Worm (Caenorhabditis elegans) whole organism, L4/young adult: Measurements from ENCODE around the gene K07C11.10.

ENCODE experiments used
- dao-5 ChIP-seq: sonication (generic microtip); optimal IDR thresholded peaks from 2 replicates; lab custom pipeline; 2016; ENCODE audit warnings: missing genotype, missing genetic modification characterization, moderate library complexity, missing compliant biosample characterization
- him-1 ChIP-seq: sonication (generic microtip); optimal IDR thresholded peaks from 2 replicates; lab custom pipeline; 2016; ENCODE audit warnings: missing genotype, missing genetic modification reagents, missing genetic modification characterization, missing compliant biosample characterization

DNA sequence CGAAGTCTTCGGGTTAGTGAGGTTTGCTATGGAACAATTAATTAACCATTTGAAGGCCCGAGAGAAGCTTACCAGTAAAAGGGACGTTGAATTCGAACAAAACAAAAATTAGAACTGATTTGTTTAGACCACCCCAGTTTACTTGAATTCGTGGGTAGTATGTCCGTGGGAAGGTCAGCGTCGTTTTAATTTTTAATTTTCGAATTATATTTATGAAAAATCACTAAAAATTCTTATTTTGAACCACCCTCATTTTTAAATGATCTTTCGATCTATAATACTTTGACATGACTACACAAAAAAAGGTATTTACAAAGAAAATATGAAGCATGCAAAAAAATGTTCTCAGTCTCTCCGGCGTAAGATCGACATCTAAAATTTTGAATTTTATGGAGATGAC, 18.7 kb upstream of the K07C11.10 start, which contains the start of gene C16D9.5:
- TF ChIP-seq him-1 (tag; lab: Kevin White, UChicago), result no peak
- no peak for TF ChIP-seq dao-5
